Worm (Caenorhabditis elegans) whole organism, young adult: ENCODE measurements around the gene flp-8.

ENCODE experiments used
- dpl-1 ChIP-seq: fragments of 150-350 bp; optimal IDR thresholded peaks from 2 replicates; lab custom pipeline; 2014; ENCODE audit warnings: missing biosample characterization, missing genetic modification reagents, missing genetic modification characterization
- rpc-1 ChIP-seq, 2 experiments: fragments of 150-350 bp in 1 of 2; sonication (generic microtip) in 1 of 2; optimal IDR thresholded peaks; 2 replicates each; lab custom pipeline; 2014 to 2018; ENCODE audit warnings: missing biosample characterization in 1 of 2, missing genetic modification characterization in 1 of 2, missing genetic modification reagents in 1 of 2, missing genotype in 1 of 2

DNA sequence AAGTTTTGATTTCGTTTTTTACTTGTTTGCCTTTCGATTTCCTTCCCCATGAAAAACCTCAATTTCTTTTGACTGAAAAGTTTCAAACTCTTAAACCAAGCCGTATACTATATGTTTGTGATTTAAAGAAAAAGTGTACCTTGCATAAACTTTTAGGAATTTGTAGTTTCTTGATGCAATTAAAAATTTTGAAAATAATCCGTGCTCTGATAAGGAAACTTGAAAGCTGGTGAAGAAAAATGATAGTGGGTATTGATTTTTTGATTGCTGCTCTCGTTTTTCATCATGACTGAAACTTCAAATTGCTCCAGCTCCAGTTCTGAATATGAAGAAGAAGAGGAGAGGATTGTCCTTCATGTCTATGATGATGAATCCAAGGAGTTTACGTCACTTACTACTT is 32.2 kb upstream of the flp-8 start, which contains the start of gene acd-3:
- TF ChIP-seq rpc-1 (optimal IDR thresholded peaks at IDR 0.05; lab: Kevin White, UChicago) (no peak), rpc-1 (tag; optimal IDR thresholded peaks at IDR 0.05; lab: Kevin White, UChicago) (no peak), dpl-1 (GFP tag; lab: Kevin White, UChicago) (no peak)
